Fruit fly (Drosophila melanogaster): Measurements from ENCODE around the gene CG2218.

CG2218 gene

DNA sequence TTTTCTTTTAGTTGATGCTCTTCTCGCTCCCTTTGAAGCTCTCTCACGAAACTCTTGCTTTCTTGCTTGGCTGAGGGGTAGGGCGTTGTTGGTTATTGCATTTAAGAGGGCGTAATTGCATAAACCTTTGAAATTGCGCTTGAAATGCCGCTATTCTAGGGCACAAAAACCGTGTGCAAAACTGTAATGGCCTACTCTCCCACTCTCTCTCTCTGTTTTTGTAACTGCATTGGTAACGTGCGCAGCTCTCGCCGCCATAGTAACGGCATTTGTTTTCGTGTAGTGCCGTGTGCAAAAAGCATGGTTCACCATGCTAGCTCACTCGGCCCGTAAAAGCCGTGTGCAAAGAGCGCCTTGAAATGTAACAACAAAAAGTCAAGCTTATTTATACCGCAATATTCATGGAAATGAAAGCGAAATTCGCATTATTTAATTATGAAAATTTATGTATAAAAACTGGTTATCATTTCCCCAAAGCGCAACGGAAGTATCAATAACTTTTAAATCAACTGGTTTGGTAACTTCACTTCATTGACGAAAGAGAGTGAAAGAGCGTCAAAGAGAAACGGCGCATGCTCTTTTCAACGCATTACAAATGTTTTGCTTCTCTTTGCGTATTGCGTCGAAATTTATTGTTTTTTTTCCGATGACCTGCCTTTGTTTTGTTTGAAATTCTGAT is 41.2 kb downstream of the CG2218 start (continued):
- TF ChIP-seq CG13287 (GFP tag; IDR thresholded peaks at IDR 0.05; ENCODE audit: partially characterized antibody) (peak; percentile 20; the same call in 1 of the 2 replicates), CG4282 (GFP tag; optimal IDR thresholded peaks at IDR 0.05) (no peak), da (GFP tag; optimal IDR thresholded peaks at IDR 0.05) (no peak), CG14710 (tag; optimal IDR thresholded peaks at IDR 0.05) (no peak), ara (GFP tag; IDR thresholded peaks at IDR 0.05) (no peak; the same call in 1 of the 2 replicates), CG9817 (tag; optimal IDR thresholded peaks at IDR 0.05) (no peak), Hmr (GFP tag; optimal IDR thresholded peaks at IDR 0.05) (no peak), Chrac-16 (GFP tag; optimal IDR thresholded peaks at IDR 0.05) (no peak), Jarid2 (GFP tag; optimal IDR thresholded peaks at IDR 0.05) (no peak), zfh1 (GFP tag; IDR thresholded peaks at IDR 0.05) (no peak), Fer2 (tag; optimal IDR thresholded peaks at IDR 0.05) (no peak), lola (GFP tag; optimal IDR thresholded peaks at IDR 0.05) (no peak), CG31388 (GFP tag; optimal IDR thresholded peaks at IDR 0.05) (no peak), CG2889 (GFP tag; IDR thresholded peaks at IDR 0.05) (no peak), oc (tag; optimal IDR thresholded peaks at IDR 0.05) (peak; percentile 27), otp (GFP tag; IDR thresholded peaks at IDR 0.05) (no peak), Vsx1 (GFP tag; optimal IDR thresholded peaks at IDR 0.05) (no peak), CG31441 (GFP tag; IDR thresholded peaks at IDR 0.05) (no peak), CG3726 (GFP tag; IDR thresholded peaks at IDR 0.05) (no peak), jigr1 (GFP tag; IDR thresholded peaks at IDR 0.05) (no peak), inv (GFP tag; IDR thresholded peaks at IDR 0.05; ENCODE audit: partially characterized antibody) (no peak), Bdp1 (GFP tag; optimal IDR thresholded peaks at IDR 0.05) (no peak), CG3163 (GFP tag; optimal IDR thresholded peaks at IDR 0.05) (peak; percentile 97), Deaf1 (tag; optimal IDR thresholded peaks at IDR 0.05) (no peak), CG14050 (GFP tag; IDR thresholded peaks at IDR 0.05) (no peak), Doc2 (GFP tag; IDR thresholded peaks at IDR 0.05) (no peak), psq (GFP tag; optimal IDR thresholded peaks at IDR 0.05) (no peak), sens (GFP tag) (no peak), emc (GFP tag; optimal IDR thresholded peaks at IDR 0.05) (no peak), az2 (GFP tag; optimal IDR thresholded peaks at IDR 0.05) (no peak), CG13296 (GFP tag; optimal IDR thresholded peaks at IDR 0.05) (no peak), CG31224 (GFP tag; IDR thresholded peaks at IDR 0.05) (no peak), CG34224 (GFP tag; IDR thresholded peaks at IDR 0.05; ENCODE audit: partially characterized antibody) (0 out of 3 replicates have a peak, but pooled peaks have one; percentile 24), Camta (GFP tag; optimal IDR thresholded peaks at IDR 0.05) (no peak), gsb (GFP tag; IDR thresholded peaks at IDR 0.05) (no peak), B-H2 (GFP tag; optimal IDR thresholded peaks at IDR 0.05) (no peak), prd (optimal IDR thresholded peaks at IDR 0.05) (no peak), prd (GFP tag; IDR thresholded peaks at IDR 0.05) (no peak), CG9437 (GFP tag; optimal IDR thresholded peaks at IDR 0.05) (no peak), CG2202 (tag; optimal IDR thresholded peaks at IDR 0.05) (no peak), CG8281 (tag; optimal IDR thresholded peaks at IDR 0.05) (no peak), al (GFP tag; IDR thresholded peaks at IDR 0.05) (no peak), GATAe (GFP tag; conservative IDR thresholded peaks at IDR 0.05) (no peak), crp (GFP tag; optimal IDR thresholded peaks at IDR 0.05) (no peak), kah (GFP tag; optimal IDR thresholded peaks at IDR 0.05) (no peak), maf-S (GFP tag; optimal IDR thresholded peaks at IDR 0.05) (no peak), HLH3B (GFP tag; IDR thresholded peaks at IDR 0.05) (no peak), tll (GFP tag; optimal IDR thresholded peaks at IDR 0.05) (no peak), CG6854 (GFP tag; optimal IDR thresholded peaks at IDR 0.05) (peak; percentile 23), Dip3 (GFP tag; optimal IDR thresholded peaks at IDR 0.05) (no peak)
